Worm (Caenorhabditis elegans) whole organism, mixed stage, embryonic: Measurements from ENCODE around the gene C17H12.5.

Experiments
- bed-3 ChIP-seq: fragments of 200-800 bp; sonication (Bioruptor generic); optimal IDR thresholded peaks from 3 replicates; lab custom pipeline; 2018; ENCODE audit warnings: mild to moderate bottlenecking, missing genetic modification characterization, moderate library complexity, missing compliant biosample characterization
- blmp-1 ChIP-seq: fragments of 150-350 bp; optimal IDR thresholded peaks from 2 replicates; lab custom pipeline; 2014; ENCODE audit warnings: missing biosample characterization, missing genetic modification characterization
- ceh-39 ChIP-seq: fragments of 150-350 bp; optimal IDR thresholded peaks from 2 replicates; lab custom pipeline; 2014; ENCODE audit warnings: missing biosample characterization, missing genetic modification characterization
- ceh-43 ChIP-seq: fragments of 200-800 bp; sonication (Bioruptor generic); optimal IDR thresholded peaks from 2 replicates; lab custom pipeline; 2018; ENCODE audit warnings: mild to moderate bottlenecking, missing genetic modification characterization, moderate library complexity, missing compliant biosample characterization
- ceh-83 ChIP-seq: fragments of 200-800 bp; sonication (Bioruptor generic); optimal IDR thresholded peaks from 2 replicates; lab custom pipeline; 2018; ENCODE audit warnings: mild to moderate bottlenecking, missing genetic modification characterization, missing compliant biosample characterization
- ces-1 ChIP-seq: fragments of 150-350 bp; optimal IDR thresholded peaks from 2 replicates; lab custom pipeline; 2014; ENCODE audit warnings: missing biosample characterization, missing genetic modification reagents, missing genetic modification characterization
- cnd-1 ChIP-seq: fragments of 200-800 bp; sonication (Bioruptor generic); optimal IDR thresholded peaks from 2 replicates; lab custom pipeline; 2018; ENCODE audit warnings: mild to moderate bottlenecking, missing genetic modification characterization, missing compliant biosample characterization
- drap-1 ChIP-seq: fragments of 200-800 bp; sonication (Bioruptor generic); optimal IDR thresholded peaks from 3 replicates; lab custom pipeline; 2018; ENCODE audit warnings: mild to moderate bottlenecking, missing genetic modification characterization, missing compliant biosample characterization
- elt-1 ChIP-seq: sonication (generic microtip); optimal IDR thresholded peaks from 2 replicates; lab custom pipeline; 2017; ENCODE audit warnings: missing genetic modification characterization, mild to moderate bottlenecking, missing compliant biosample characterization, antibody characterized with exemption, moderate library complexity, borderline replicate concordance; ENCODE audit not compliant: insufficient read depth
- elt-3 ChIP-seq: fragments of 150-350 bp; optimal IDR thresholded peaks from 2 replicates; lab custom pipeline; 2014; ENCODE audit warnings: missing biosample characterization, missing genetic modification characterization
- flh-1 ChIP-seq: fragments of 200-800 bp; sonication (Bioruptor generic); optimal IDR thresholded peaks from 2 replicates; lab custom pipeline; 2018; ENCODE audit warnings: mild to moderate bottlenecking, missing genetic modification characterization, moderate library complexity, missing compliant biosample characterization
- hlh-1 ChIP-seq: fragments of 150-350 bp; optimal IDR thresholded peaks from 2 replicates; lab custom pipeline; 2014; ENCODE audit warnings: missing biosample characterization, missing genetic modification reagents, missing genetic modification characterization
- lin-13 ChIP-seq: fragments of 150-350 bp; optimal IDR thresholded peaks from 2 replicates; lab custom pipeline; 2014; ENCODE audit warnings: missing biosample characterization, missing genetic modification characterization
- mab-5 ChIP-seq: fragments of 150-350 bp; optimal IDR thresholded peaks from 2 replicates; lab custom pipeline; 2014; ENCODE audit warnings: missing biosample characterization, missing genetic modification characterization
- mep-1 ChIP-seq: fragments of 150-350 bp; optimal IDR thresholded peaks from 2 replicates; lab custom pipeline; 2017; ENCODE audit warnings: missing biosample characterization, missing genetic modification reagents, missing genetic modification characterization, inconsistent platforms
- mls-2 ChIP-seq: sonication (generic microtip); optimal IDR thresholded peaks from 2 replicates; lab custom pipeline; 2016; ENCODE audit warnings: mild to moderate bottlenecking, missing genetic modification characterization, moderate library complexity, missing compliant biosample characterization
- nhr-12 ChIP-seq: fragments of 150-350 bp; optimal IDR thresholded peaks from 2 replicates; lab custom pipeline; 2014; ENCODE audit warnings: missing biosample characterization, missing genetic modification characterization
- nhr-28 ChIP-seq: fragments of 150-350 bp; optimal IDR thresholded peaks from 2 replicates; lab custom pipeline; 2014; ENCODE audit warnings: missing biosample characterization, missing genetic modification characterization
- pha-4 ChIP-seq: fragments of 150-350 bp; optimal IDR thresholded peaks from 2 replicates; lab custom pipeline; 2018; ENCODE audit warnings: missing biosample characterization, missing genetic modification reagents, missing genetic modification characterization
- snpc-4 ChIP-seq: fragments of 150-350 bp; optimal IDR thresholded peaks from 2 replicates; lab custom pipeline; 2014; ENCODE audit warnings: missing biosample characterization, missing genetic modification characterization
- sptf-1 ChIP-seq: sonication (generic microtip); optimal IDR thresholded peaks from 2 replicates; lab custom pipeline; 2017; ENCODE audit warnings: mild to moderate bottlenecking, missing genetic modification characterization, moderate library complexity, missing compliant biosample characterization
- unc-120 ChIP-seq: sonication (generic microtip); optimal IDR thresholded peaks from 2 replicates; lab custom pipeline; 2017; ENCODE audit warnings: missing genetic modification characterization, missing compliant biosample characterization; ENCODE audit not compliant: poor library complexity, severe bottlenecking
- unc-62 ChIP-seq: fragments of 150-350 bp; optimal IDR thresholded peaks from 2 replicates; lab custom pipeline; 2014; ENCODE audit warnings: missing biosample characterization, missing genetic modification reagents, missing genetic modification characterization
- zip-8 ChIP-seq: fragments of 150-350 bp; optimal IDR thresholded peaks from 2 replicates; lab custom pipeline; 2014; ENCODE audit warnings: missing biosample characterization, missing genetic modification characterization

The C17H12.5 gene

ce11 chrIV:6770407-6770883, 47.0 kb downstream of the C17H12.5 start, which contains the start of gene anat-1:
anat-1 (plus strand) TSS chrIV:6770833.
- TF ChIP-seq lin-13 (no peak), ceh-39 (no peak), mls-2 (no peak), flh-1 (GFP tag; lab: Kevin White, UChicago) (no peak), drap-1 (GFP tag; lab: Kevin White, UChicago) (no peak), zip-8 (tag; lab: Kevin White, UChicago) (no peak)

- TF ChIP-seq mab-5 (no peak), elt-1 (tag; lab: Kevin White, UChicago) (no peak), ceh-43 (GFP tag; lab: Kevin White, UChicago) (no peak), pha-4 (tag; lab: Kevin White, UChicago) (no peak), ces-1 (GFP tag; lab: Kevin White, UChicago) (peak; percentile 79), nhr-28 (no peak), sptf-1 (tag; lab: Kevin White, UChicago) (no peak), cnd-1 (tag; lab: Kevin White, UChicago) (no peak), snpc-4 (no peak), lin-13 (no peak), hlh-1 (tag; lab: Kevin White, UChicago) (no peak), zip-8 (tag; lab: Kevin White, UChicago) (no peak), unc-120 (tag; lab: Kevin White, UChicago) (peak; percentile 35), drap-1 (GFP tag; lab: Kevin White, UChicago) (no peak), nhr-12 (tag; lab: Kevin White, UChicago) (no peak), bed-3 (no peak), blmp-1 (tag; lab: Kevin White, UChicago) (no peak), mep-1 (tag; lab: Kevin White, UChicago) (peak; percentile 7), mls-2 (no peak), ceh-83 (GFP tag; lab: Kevin White, UChicago) (no peak), elt-3 (no peak), flh-1 (GFP tag; lab: Kevin White, UChicago) (no peak), unc-62 (GFP tag; lab: Kevin White, UChicago) (no peak)
- TF ChIP-seq, all 35 proteins: peak for 3
Measured at ce11 chrIV:6767240-6767639, 50.2 kb downstream of the C17H12.5 start.
